Fruit fly (Drosophila melanogaster) whole organism: ENCODE data around the gene CG13884.
A peak's percentile ranks its signal among the peaks of the same experiment; 100 is the strongest.

Experiments used
- CG8478 ChIP-seq: fragments of >200 bp; optimal IDR thresholded peaks from 2 replicates; lab custom pipeline; 2018; ENCODE audit warnings: inconsistent platforms
- Dll ChIP-seq: fragments of >200 bp; optimal IDR thresholded peaks from 2 replicates; lab custom pipeline; 2017
- EcR ChIP-seq, 2 experiments: fragments of >200 bp; optimal IDR thresholded peaks; 2 replicates each; lab custom pipeline; 2017; ENCODE audit warnings: missing biosample characterization in 2 of 2, missing genetic modification characterization in 2 of 2, missing genetic modification reagents in 2 of 2
- pan ChIP-seq: fragments of >200 bp; optimal IDR thresholded peaks from 2 replicates; lab custom pipeline; 2017
- psq ChIP-seq: fragments of >200 bp; optimal IDR thresholded peaks from 2 replicates; lab custom pipeline; 2017

dm6 chr3L:378072-378423 lies 11.8 kb upstream of the CG13884 start:
- TF ChIP-seq pan (lab: Kevin White, UChicago), result no peak
- TF ChIP-seq psq (lab: Kevin White, UChicago), result no peak
- peak; percentile 55 for TF ChIP-seq Dll (lab: Kevin White, UChicago)
- TF ChIP-seq CG8478 (lab: Kevin White, UChicago), result peak; percentile 100
- no peak for TF ChIP-seq EcR (GFP tag; optimal IDR thresholded peaks at IDR 0.05; lab: Kevin White, UChicago)
